Fruit fly (Drosophila melanogaster): ENCODE measurements around the gene CG45690.
A peak's percentile ranks its signal among the peaks of the same experiment; 100 is the strongest.

The CG45690 gene

dm6 chr2L:10682912-10683311 lies 24.8 kb downstream of the CG45690 start (continued):
- peak; percentile 30 for TF ChIP-seq CG2678 (tag; optimal IDR thresholded peaks at IDR 0.05)
- TF ChIP-seq slbo (GFP tag; IDR thresholded peaks at IDR 0.05), result peak; percentile 28; the same call in 1 of the 2 replicates
- peak; percentile 36 for TF ChIP-seq sens (GFP tag)
- TF ChIP-seq lab (GFP tag; optimal IDR thresholded peaks at IDR 0.05), result peak; percentile 1
- TF ChIP-seq grau (tag; optimal IDR thresholded peaks at IDR 0.05), result peak; percentile 18
- peak; percentile 18 for TF ChIP-seq CG16815 (GFP tag; optimal IDR thresholded peaks at IDR 0.05)
- TF ChIP-seq NFAT (GFP tag; IDR thresholded peaks at IDR 0.05), result 0 out of 2 replicates have a peak, but pooled peaks have one; percentile 24
- TF ChIP-seq sc (optimal IDR thresholded peaks at IDR 0.05), result no peak
- no peak for TF ChIP-seq sc (GFP tag; optimal IDR thresholded peaks at IDR 0.05)
- TF ChIP-seq dysf (GFP tag; IDR thresholded peaks at IDR 0.05), result peak; percentile 5; the same call in 1 of the 3 replicates
- peak; percentile 61 for TF ChIP-seq CG32532 (GFP tag; IDR thresholded peaks at IDR 0.05)
- TF ChIP-seq CG6813 (GFP tag; optimal IDR thresholded peaks at IDR 0.05), result no peak
- peak; percentile 10 for TF ChIP-seq CG7786 (GFP tag; optimal IDR thresholded peaks at IDR 0.05)
- TF ChIP-seq vvl (GFP tag; IDR thresholded peaks at IDR 0.05), result 0 out of 2 replicates have a peak, but pooled peaks have one; percentile 15
- no peak for TF ChIP-seq HHEX (GFP tag; optimal IDR thresholded peaks at IDR 0.05)
- TF ChIP-seq unc-4 (GFP tag; IDR thresholded peaks at IDR 0.05; ENCODE audit: partially characterized antibody), result no peak
- TF ChIP-seq ERR (GFP tag; optimal IDR thresholded peaks at IDR 0.05), result no peak
- TF ChIP-seq row (GFP tag; IDR thresholded peaks at IDR 0.05), result peak; percentile 23; the same call in 1 of the 3 replicates
- TF ChIP-seq CG4282 (GFP tag; optimal IDR thresholded peaks at IDR 0.05), result no peak
- TF ChIP-seq Med (GFP tag), result peak; percentile 87
- peak; percentile 18 for TF ChIP-seq CG3281 (GFP tag; optimal IDR thresholded peaks at IDR 0.05)
- TF ChIP-seq D19B (GFP tag; optimal IDR thresholded peaks at IDR 0.05), result peak; percentile 86
- TF ChIP-seq CG12769 (tag; optimal IDR thresholded peaks at IDR 0.05), result peak; percentile 4
- peak; percentile 7 for TF ChIP-seq Usf (GFP tag; optimal IDR thresholded peaks at IDR 0.05)
- TF ChIP-seq peb (GFP tag; IDR thresholded peaks at IDR 0.05), result no peak
- no peak for TF ChIP-seq Hmr (GFP tag; optimal IDR thresholded peaks at IDR 0.05)

dm6 chr2L:10684309-10684708 lies 26.2 kb downstream of the CG45690 start, which contains the start of gene CG7299:
Gene CG7299, minus strand, starts transcription at chr2L:10684409.
- TF ChIP-seq CG14667 (GFP tag; IDR thresholded peaks at IDR 0.05), result no peak
- TF ChIP-seq CG9609 (GFP tag; optimal IDR thresholded peaks at IDR 0.05), result no peak
- no peak for TF ChIP-seq org-1 (GFP tag; optimal IDR thresholded peaks at IDR 0.05)
- TF ChIP-seq chinmo (GFP tag; IDR thresholded peaks at IDR 0.05; ENCODE audit: partially characterized antibody), result 0 out of 4 replicates have a peak, but pooled peaks have one; percentile 30
- TF ChIP-seq CoRest (tag; optimal IDR thresholded peaks at IDR 0.05), result no peak
- TF ChIP-seq bab2 (GFP tag; optimal IDR thresholded peaks at IDR 0.05), result no peak
- no peak for TF ChIP-seq MESR4 (GFP tag; optimal IDR thresholded peaks at IDR 0.05)
- TF ChIP-seq Fer3 (tag; optimal IDR thresholded peaks at IDR 0.05), result no peak
- TF ChIP-seq Opbp (GFP tag; IDR thresholded peaks at IDR 0.05; ENCODE audit: partially characterized antibody), result no peak
- no peak for TF ChIP-seq tll (GFP tag; optimal IDR thresholded peaks at IDR 0.05)
- no peak for TF ChIP-seq Scr (GFP tag; IDR thresholded peaks at IDR 0.05; ENCODE audit: partially characterized antibody)
- no peak for TF ChIP-seq CG8089 (GFP tag; optimal IDR thresholded peaks at IDR 0.05)
- no peak for TF ChIP-seq jumu (GFP tag; optimal IDR thresholded peaks at IDR 0.05)
- no peak for TF ChIP-seq dm (GFP tag; optimal IDR thresholded peaks at IDR 0.05)
- no peak for TF ChIP-seq NK7.1 (GFP tag; optimal IDR thresholded peaks at IDR 0.05)
- peak; percentile 74 for TF ChIP-seq CG13894 (tag; optimal IDR thresholded peaks at IDR 0.05)
- no peak for TF ChIP-seq nau (GFP tag; optimal IDR thresholded peaks at IDR 0.05)
- TF ChIP-seq CG11247 (GFP tag; IDR thresholded peaks at IDR 0.05), result no peak
- TF ChIP-seq odd (GFP tag; optimal IDR thresholded peaks at IDR 0.05), result no peak
- no peak for TF ChIP-seq CG7839 (tag; optimal IDR thresholded peaks at IDR 0.05)
- no peak for TF ChIP-seq CrebB (tag; optimal IDR thresholded peaks at IDR 0.05)
- peak; percentile 39; the same call in 1 of the 2 replicates for TF ChIP-seq vvl (GFP tag; IDR thresholded peaks at IDR 0.05)
- peak; percentile 37 for TF ChIP-seq grn (GFP tag; optimal IDR thresholded peaks at IDR 0.05)
- no peak for TF ChIP-seq ham (GFP tag; IDR thresholded peaks at IDR 0.05)
- TF ChIP-seq Aef1 (GFP tag; IDR thresholded peaks at IDR 0.05), result no peak
- no peak for TF ChIP-seq zen2 (GFP tag; IDR thresholded peaks at IDR 0.05; ENCODE audit: partially characterized antibody)

Measured in whole organism, embryonic.